In genomic region chrX:8919323-8919722, ce11 we compare ENCODE assay signal across 3 worm cellular contexts.
TF ChIP-seq lines count a peak whose summit lies in the region.

nlp-14 (minus strand) TSS chrX:8919423.

TF ChIP-seq in whole organism, L1 larva, 84 proteins besides CTCF, POLR2A, EP300 and RAD21:
- TF ChIP-seq hlh-4 (tag; optimal IDR thresholded peaks at IDR 0.05; lab: Kevin White, UChicago) (no peak), nhr-11 (tag; optimal IDR thresholded peaks at IDR 0.05; lab: Kevin White, UChicago) (no peak), sup-37 (GFP tag; optimal IDR thresholded peaks at IDR 0.05; lab: Kevin White, UChicago) (no peak), lsy-2 (tag; optimal IDR thresholded peaks at IDR 0.05; lab: Kevin White, UChicago) (no peak), F16B12.6 (tag; optimal IDR thresholded peaks at IDR 0.05; lab: Kevin White, UChicago) (no peak), xbp-1 (tag; optimal IDR thresholded peaks at IDR 0.05; lab: Kevin White, UChicago) (no peak), ceh-82 (tag; optimal IDR thresholded peaks at IDR 0.05; lab: Kevin White, UChicago) (no peak), ztf-11 (tag; optimal IDR thresholded peaks at IDR 0.05; lab: Kevin White, UChicago) (no peak), fkh-8 (tag; optimal IDR thresholded peaks at IDR 0.05; lab: Kevin White, UChicago) (peak; percentile 22), C16A3.4 (tag; optimal IDR thresholded peaks at IDR 0.05; lab: Kevin White, UChicago) (no peak), mep-1 (tag; optimal IDR thresholded peaks at IDR 0.05; lab: Kevin White, UChicago) (no peak), efl-1 (optimal IDR thresholded peaks at IDR 0.05; lab: Kevin White, UChicago) (no peak), efl-1 (GFP tag; optimal IDR thresholded peaks at IDR 0.05 in 1 of 2; lab: Kevin White, UChicago) (peak in 1 of 2 experiments; percentile 82), lin-13 (GFP tag; optimal IDR thresholded peaks at IDR 0.05; lab: Kevin White, UChicago) (no peak), Y116A8C.19 (tag; optimal IDR thresholded peaks at IDR 0.05; lab: Kevin White, UChicago; ENCODE audit: borderline replicate concordance) (no peak)

TF ChIP-seq in whole organism, L4 larva, 104 proteins besides CTCF, POLR2A, EP300 and RAD21:
- no peak for TF ChIP-seq mes-2 (tag; optimal IDR thresholded peaks at IDR 0.05; lab: Kevin White, UChicago; ENCODE audit: poor library complexity, severe bottlenecking)
- TF ChIP-seq aha-1 (tag; lab: Kevin White, UChicago), result peak; percentile 75

TF ChIP-seq in whole organism, late embryonic, 69 proteins besides CTCF, POLR2A, EP300 and RAD21:
- TF ChIP-seq ahr-1 (tag; optimal IDR thresholded peaks at IDR 0.05; lab: Kevin White, UChicago), result no peak
- peak; percentile 5 for TF ChIP-seq hlh-6 (tag; optimal IDR thresholded peaks at IDR 0.05; lab: Kevin White, UChicago)

Comparison
In these comparisons a context has a peak if more than half of its experiments do, and no peak if none do; other contexts are left out.
1. Of the 29 proteins assayed by ChIP-seq in both whole organism, L4 larva and whole organism, L1 larva: peak only in whole organism, L4 larva: aha-1; only in whole organism, L1 larva: none; in both: none; in neither: 28.